Worm (Caenorhabditis elegans) whole organism, L1 larva: ENCODE measurements around the gene C28A5.1.

ENCODE experiments used
- egl-27 ChIP-seq, 2 experiments: fragments of 150-350 bp in 1 of 2; sonication (generic microtip); optimal IDR thresholded peaks; 3 replicates each; lab custom pipeline; 2017 to 2018; ENCODE audit warnings: missing biosample characterization in 2 of 2, missing genetic modification characterization in 2 of 2, missing genetic modification reagents in 2 of 2
- lin-39 ChIP-seq: fragments of 150-350 bp; optimal IDR thresholded peaks from 2 replicates; lab custom pipeline; 2014; ENCODE audit warnings: missing biosample characterization, missing genetic modification reagents, missing genetic modification characterization
- lsy-2 ChIP-seq, 2 experiments: fragments of 150-350 bp; optimal IDR thresholded peaks; 2 replicates each; lab custom pipeline; 2014; ENCODE audit warnings: missing biosample characterization in 2 of 2, missing genetic modification characterization in 2 of 2
- rnt-1 ChIP-seq: sonication (generic microtip); optimal IDR thresholded peaks from 2 replicates; lab custom pipeline; 2016; ENCODE audit warnings: mild to moderate bottlenecking, missing genetic modification characterization, moderate library complexity, missing compliant biosample characterization

DNA sequence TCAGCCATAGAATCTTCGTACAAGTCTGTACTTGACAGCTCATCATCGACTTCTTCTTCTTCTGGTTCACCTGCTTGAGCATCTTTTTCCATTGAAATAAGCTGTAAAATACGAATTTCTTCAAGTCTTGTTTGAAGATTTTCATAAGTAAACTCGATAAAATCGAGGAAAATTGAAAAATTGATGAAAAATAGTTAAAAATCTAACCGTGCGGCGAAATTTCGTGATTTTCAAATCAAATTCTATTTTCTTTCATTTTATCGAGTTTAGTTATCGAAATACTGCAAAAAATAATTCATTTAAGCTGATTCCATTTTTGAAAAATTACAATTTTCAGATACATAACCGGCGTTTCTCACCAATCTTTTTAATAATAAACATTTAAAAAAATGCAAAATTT, 19.0 kb downstream of the C28A5.1 start, which contains the start of gene R07E5.11:
- no peak for TF ChIP-seq lin-39
- no peak for TF ChIP-seq lsy-2 (tag; optimal IDR thresholded peaks at IDR 0.05; lab: Kevin White, UChicago)
- TF ChIP-seq rnt-1 (tag; lab: Kevin White, UChicago), result no peak
- no peak for TF ChIP-seq egl-27 (tag; optimal IDR thresholded peaks at IDR 0.05; lab: Kevin White, UChicago)
